Fruit fly (Drosophila melanogaster): ENCODE measurements around the gene Xrcc2.
A peak's percentile ranks its signal among the peaks of the same experiment; 100 is the strongest.

Xrcc2 gene

dm6 chrX:18533308-18533707, 33.4 kb downstream of the Xrcc2 start (continued):
- peak; percentile 0 for TF ChIP-seq CG12659 (GFP tag; optimal IDR thresholded peaks at IDR 0.05)
- TF ChIP-seq onecut (GFP tag; IDR thresholded peaks at IDR 0.05): no peak; the same call in 1 of the 2 replicates
- TF ChIP-seq toy (GFP tag; IDR thresholded peaks at IDR 0.05): no peak
- TF ChIP-seq gro (GFP tag; optimal IDR thresholded peaks at IDR 0.05): no peak
- no peak for TF ChIP-seq NfI (GFP tag; optimal IDR thresholded peaks at IDR 0.05)
- no peak for TF ChIP-seq psq (GFP tag; optimal IDR thresholded peaks at IDR 0.05)
- peak; percentile 13 for TF ChIP-seq CG16815 (GFP tag; optimal IDR thresholded peaks at IDR 0.05)
- no peak for TF ChIP-seq CG11456 (GFP tag; IDR thresholded peaks at IDR 0.05)
- TF ChIP-seq CHES-1-like (GFP tag; optimal IDR thresholded peaks at IDR 0.05): no peak
- TF ChIP-seq vfl (GFP tag; optimal IDR thresholded peaks at IDR 0.05): no peak
- TF ChIP-seq sd (tag; optimal IDR thresholded peaks at IDR 0.05): no peak
- peak; percentile 56 for TF ChIP-seq dmrt99B (tag; optimal IDR thresholded peaks at IDR 0.05)
- no peak for TF ChIP-seq CG9876 (GFP tag; optimal IDR thresholded peaks at IDR 0.05)
- no peak for TF ChIP-seq CG10462 (GFP tag; optimal IDR thresholded peaks at IDR 0.05)
- TF ChIP-seq tio (GFP tag; optimal IDR thresholded peaks at IDR 0.05): no peak
- TF ChIP-seq CG14667 (GFP tag; IDR thresholded peaks at IDR 0.05): no peak
- TF ChIP-seq CG10543 (GFP tag; optimal IDR thresholded peaks at IDR 0.05): no peak
- TF ChIP-seq tll (GFP tag; optimal IDR thresholded peaks at IDR 0.05): no peak
- no peak for TF ChIP-seq ranshi (GFP tag; IDR thresholded peaks at IDR 0.05)
- no peak for TF ChIP-seq tx (GFP tag; optimal IDR thresholded peaks at IDR 0.05)
- no peak for TF ChIP-seq mirr (GFP tag; optimal IDR thresholded peaks at IDR 0.05)
- TF ChIP-seq Bteb2 (GFP tag; optimal IDR thresholded peaks at IDR 0.05): no peak
- TF ChIP-seq CG3726 (GFP tag; IDR thresholded peaks at IDR 0.05): 0 out of 3 replicates have a peak, but pooled peaks have one; percentile 27
- no peak for TF ChIP-seq pum (GFP tag; optimal IDR thresholded peaks at IDR 0.05)
- no peak for TF ChIP-seq Dll (GFP tag; IDR thresholded peaks at IDR 0.05; ENCODE audit: partially characterized antibody)
- no peak for TF ChIP-seq dpn (GFP tag; optimal IDR thresholded peaks at IDR 0.05)
- TF ChIP-seq CG15269 (tag; optimal IDR thresholded peaks at IDR 0.05): no peak
- TF ChIP-seq fd3F (GFP tag; optimal IDR thresholded peaks at IDR 0.05): no peak
- TF ChIP-seq ab (GFP tag; optimal IDR thresholded peaks at IDR 0.05): no peak
- no peak for TF ChIP-seq en (GFP tag; optimal IDR thresholded peaks at IDR 0.05)
- TF ChIP-seq hb (GFP tag; IDR thresholded peaks at IDR 0.05; ENCODE audit: partially characterized antibody): no peak
- TF ChIP-seq otp (GFP tag; IDR thresholded peaks at IDR 0.05): no peak
- TF ChIP-seq CG15479 (GFP tag; optimal IDR thresholded peaks at IDR 0.05): no peak
- no peak for TF ChIP-seq Nf-YC (tag; optimal IDR thresholded peaks at IDR 0.05)
- no peak for TF ChIP-seq CG17912 (GFP tag; optimal IDR thresholded peaks at IDR 0.05)
- TF ChIP-seq ewg (GFP tag; optimal IDR thresholded peaks at IDR 0.05): peak; percentile 34
- peak; percentile 43; the same call in 2 of the 3 replicates for TF ChIP-seq ci (GFP tag; IDR thresholded peaks at IDR 0.05)
- TF ChIP-seq CG3065 (GFP tag; optimal IDR thresholded peaks at IDR 0.05): no peak
- TF ChIP-seq MESR4 (GFP tag; optimal IDR thresholded peaks at IDR 0.05): no peak
- no peak for TF ChIP-seq CkIIα-i1 (GFP tag; IDR thresholded peaks at IDR 0.05)
- no peak for TF ChIP-seq insv (GFP tag; optimal IDR thresholded peaks at IDR 0.05)
- TF ChIP-seq CG4617 (GFP tag; optimal IDR thresholded peaks at IDR 0.05; ENCODE audit: borderline replicate concordance): no peak
- no peak for TF ChIP-seq gce (GFP tag; IDR thresholded peaks at IDR 0.05)
- TF ChIP-seq Lhr (GFP tag; optimal IDR thresholded peaks at IDR 0.05): peak; percentile 11
- no peak for TF ChIP-seq chinmo (GFP tag; IDR thresholded peaks at IDR 0.05; ENCODE audit: partially characterized antibody)
- TF ChIP-seq Lim3 (GFP tag; IDR thresholded peaks at IDR 0.05): no peak
- TF ChIP-seq croc (GFP tag; conservative IDR thresholded peaks at IDR 0.05): peak; percentile 34; the same call in 1 of the 3 replicates
- TF ChIP-seq Jarid2 (GFP tag; optimal IDR thresholded peaks at IDR 0.05): no peak
- no peak; the same call in none of the 2 replicates for TF ChIP-seq Ptx1 (GFP tag; IDR thresholded peaks at IDR 0.05)
- no peak for TF ChIP-seq grn (GFP tag; optimal IDR thresholded peaks at IDR 0.05)
- peak; percentile 52 for TF ChIP-seq CG7556 (GFP tag; optimal IDR thresholded peaks at IDR 0.05)

Measured in whole organism, embryonic.